Worm (Caenorhabditis elegans): ENCODE measurements around the gene ttr-8.

DNA sequence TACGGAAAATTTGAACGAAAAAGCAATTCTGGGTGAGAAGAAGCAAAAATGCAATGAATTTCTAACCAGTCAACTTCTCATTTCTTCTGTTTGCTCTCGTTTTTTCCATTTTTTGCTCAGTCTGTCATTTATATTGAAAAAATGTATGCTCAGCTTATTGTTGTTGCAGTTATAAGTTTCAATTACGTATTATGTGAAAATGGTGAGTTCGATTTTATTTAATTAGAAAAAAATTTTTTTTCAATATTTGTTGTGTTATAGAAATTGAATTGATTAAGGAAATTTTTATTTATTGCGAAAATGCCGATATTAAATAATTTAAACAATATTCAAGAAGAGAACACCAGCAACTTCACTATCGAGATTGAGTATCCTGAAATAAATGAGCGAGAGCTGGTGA lies 3.3 kb downstream of the ttr-8 start, which contains the start of gene lgc-12:
- TF ChIP-seq W03F9.2 (tag; optimal IDR thresholded peaks at IDR 0.05) (no peak), him-1 (tag; optimal IDR thresholded peaks at IDR 0.05) (no peak)
